Worm (Caenorhabditis elegans): ENCODE data around the gene F53F8.3.

ce11 chrV:20651923-20652322, 37.4 kb downstream of the F53F8.3 start:
- no peak for TF ChIP-seq nhr-10 (tag; optimal IDR thresholded peaks at IDR 0.05)
- no peak for TF ChIP-seq nhr-11 (tag; optimal IDR thresholded peaks at IDR 0.05)
- no peak for TF ChIP-seq zag-1 (tag; optimal IDR thresholded peaks at IDR 0.05)
- no peak for TF ChIP-seq skn-1 (tag; optimal IDR thresholded peaks at IDR 0.05)
- no peak for TF ChIP-seq egl-27 (tag; optimal IDR thresholded peaks at IDR 0.05)
- no peak for TF ChIP-seq ZK337.2 (GFP tag; IDR thresholded peaks at IDR 0.05)
- TF ChIP-seq lsy-2 (tag; optimal IDR thresholded peaks at IDR 0.05): no peak

All from whole organism, L4 larva.